Worm (Caenorhabditis elegans): ENCODE measurements around the gene cisd-3.1.

ce11 chrIII:4496085-4496484 lies 46.6 kb upstream of the cisd-3.1 start:
- TF ChIP-seq ztf-18 (tag; optimal IDR thresholded peaks at IDR 0.05): no peak
- TF ChIP-seq F37B4.10 (GFP tag; IDR thresholded peaks at IDR 0.05): no peak
- TF ChIP-seq F23B12.7 (tag; optimal IDR thresholded peaks at IDR 0.05; ENCODE audit: insufficient read depth): no peak
- TF ChIP-seq ceh-27 (GFP tag; optimal IDR thresholded peaks at IDR 0.05): no peak
- peak; percentile 33 to 35 for TF ChIP-seq let-607 (tag; optimal IDR thresholded peaks at IDR 0.05)
- TF ChIP-seq F33H1.4 (GFP tag; IDR thresholded peaks at IDR 0.05): no peak
- no peak for TF ChIP-seq rpc-1 (optimal IDR thresholded peaks at IDR 0.05)
- TF ChIP-seq rpc-1 (tag; optimal IDR thresholded peaks at IDR 0.05): no peak
- TF ChIP-seq F49E8.2 (tag; optimal IDR thresholded peaks at IDR 0.05; ENCODE audit: insufficient read depth): no peak
- no peak for TF ChIP-seq unc-130 (GFP tag; optimal IDR thresholded peaks at IDR 0.05)
- no peak for TF ChIP-seq ama-1 (optimal IDR thresholded peaks at IDR 0.05)
- TF ChIP-seq ama-1 (GFP tag; optimal IDR thresholded peaks at IDR 0.05): no peak
